Worm (Caenorhabditis elegans) whole organism, young adult: ENCODE data around the gene vrk-1.

Source experiments
- B0261.1 ChIP-seq: sonication (generic microtip); optimal IDR thresholded peaks from 2 replicates; lab custom pipeline; 2016; ENCODE audit warnings: mild to moderate bottlenecking, missing genetic modification characterization, moderate library complexity, missing compliant biosample characterization
- C17E4.6 ChIP-seq: fragments of 200-800 bp; sonication (Bioruptor generic); IDR thresholded peaks from 2 replicates; pipeline ENCODE4 v1.3.6; 2022; ENCODE audit warnings: missing genetic modification reagents, missing genetic modification characterization, missing compliant biosample characterization
- F10E7.11 ChIP-seq: sonication (generic microtip); optimal IDR thresholded peaks from 2 replicates; lab custom pipeline; 2017; ENCODE audit warnings: mild to moderate bottlenecking, missing genetic modification characterization, moderate library complexity, missing compliant biosample characterization
- F33H1.4 ChIP-seq: fragments of 200-800 bp; sonication (Bioruptor generic); IDR thresholded peaks from 2 replicates; pipeline ENCODE4 v1.3.6; 2022; ENCODE audit warnings: missing genetic modification reagents, missing genetic modification characterization, missing compliant biosample characterization
- F49E8.2 ChIP-seq: sonication (generic microtip); optimal IDR thresholded peaks from 3 replicates; lab custom pipeline; 2017; ENCODE audit warnings: missing genetic modification characterization, mild to moderate bottlenecking, missing compliant biosample characterization, antibody characterized with exemption, moderate library complexity; ENCODE audit not compliant: insufficient read depth
- F57C9.4 ChIP-seq: sonication (generic microtip); optimal IDR thresholded peaks from 2 replicates; lab custom pipeline; 2017; ENCODE audit warnings: mild to moderate bottlenecking, missing genetic modification characterization, missing compliant biosample characterization
- Y53G8AR.9 ChIP-seq: fragments of 200-800 bp; sonication (Bioruptor generic); conservative IDR thresholded peaks from 2 replicates; pipeline ENCODE4 v1.3.6; 2022; ENCODE audit warnings: missing genetic modification reagents, missing genetic modification characterization, missing compliant biosample characterization
- Y67H2A.10 ChIP-seq: fragments of 200-800 bp; sonication (Bioruptor generic); conservative IDR thresholded peaks from 2 replicates; pipeline ENCODE4 v1.3.6; 2022; ENCODE audit warnings: missing genetic modification reagents, missing genetic modification characterization, missing compliant biosample characterization
- ZK185.1 ChIP-seq: sonication (generic microtip); optimal IDR thresholded peaks from 2 replicates; lab custom pipeline; 2016; ENCODE audit warnings: mild to moderate bottlenecking, missing genetic modification characterization, missing compliant biosample characterization; ENCODE audit not compliant: poor library complexity, severe bottlenecking
- akir-1 ChIP-seq: fragments of 200-800 bp; sonication (Bioruptor generic); optimal IDR thresholded peaks from 2 replicates; lab custom pipeline; 2018; ENCODE audit warnings: mild to moderate bottlenecking, missing genetic modification characterization, moderate library complexity, missing compliant biosample characterization
- aptf-2 ChIP-seq: fragments of 200-800 bp; sonication (Bioruptor generic); conservative IDR thresholded peaks from 2 replicates; pipeline ENCODE4 v1.3.6; 2022; ENCODE audit warnings: missing genetic modification reagents, missing genetic modification characterization, missing compliant biosample characterization
- atf-7 ChIP-seq: sonication (generic microtip); optimal IDR thresholded peaks from 2 replicates; lab custom pipeline; 2017; ENCODE audit warnings: mild to moderate bottlenecking, missing genetic modification characterization, missing compliant biosample characterization
- attf-5 ChIP-seq: fragments of 200-800 bp; sonication (Bioruptor generic); optimal IDR thresholded peaks from 2 replicates; lab custom pipeline; 2018; ENCODE audit warnings: mild to moderate bottlenecking, missing genetic modification characterization, missing compliant biosample characterization
- cebp-1 ChIP-seq, 2 experiments: fragments of 200-800 bp in 1 of 2; sonication (Bioruptor generic) in 1 of 2; sonication (generic microtip) in 1 of 2; IDR thresholded peaks in 1 of 2; optimal IDR thresholded peaks in 1 of 2; 2 replicates each; pipeline versions ENCODE4 v1.3.6 to Lab custom; 2017 to 2022; ENCODE audit warnings: missing compliant biosample characterization in 2 of 2, missing genetic modification characterization in 2 of 2, mild to moderate bottlenecking in 1 of 2, missing genetic modification reagents in 1 of 2, moderate library complexity in 1 of 2
- ceh-27 ChIP-seq: fragments of 200-800 bp; sonication (Bioruptor generic); optimal IDR thresholded peaks from 2 replicates; lab custom pipeline; 2018; ENCODE audit warnings: mild to moderate bottlenecking, missing genetic modification characterization, moderate library complexity, missing compliant biosample characterization
- chd-7 ChIP-seq: sonication (generic microtip); optimal IDR thresholded peaks from 2 replicates; lab custom pipeline; 2016; ENCODE audit warnings: mild to moderate bottlenecking, missing genetic modification characterization, moderate library complexity, missing compliant biosample characterization
- dox-1 ChIP-seq: fragments of 200-800 bp; sonication (Bioruptor generic); IDR thresholded peaks from 2 replicates; pipeline ENCODE4 v1.3.6; 2022; ENCODE audit warnings: missing genetic modification reagents, missing genetic modification characterization, missing compliant biosample characterization
- egl-44 ChIP-seq: fragments of 200-800 bp; sonication (Bioruptor generic); IDR thresholded peaks from 2 replicates; pipeline ENCODE4 v1.3.6; 2022; ENCODE audit warnings: missing genetic modification reagents, missing genetic modification characterization, missing compliant biosample characterization
- ets-4 ChIP-seq: fragments of 200-800 bp; sonication (Bioruptor generic); optimal IDR thresholded peaks from 2 replicates; lab custom pipeline; 2018; ENCODE audit warnings: mild to moderate bottlenecking, missing genetic modification characterization, missing compliant biosample characterization
- lag-1 ChIP-seq: fragments of 200-800 bp; sonication (Bioruptor generic); IDR thresholded peaks from 2 replicates; pipeline ENCODE4 v1.3.6; 2022; ENCODE audit warnings: missing genetic modification reagents, missing genetic modification characterization, missing compliant biosample characterization
- let-607 ChIP-seq, 2 experiments: fragments of 200-800 bp in 1 of 2; sonication (Bioruptor generic) in 1 of 2; sonication (generic microtip) in 1 of 2; optimal IDR thresholded peaks; 2 replicates each; lab custom pipeline; 2016 to 2018; ENCODE audit warnings: mild to moderate bottlenecking in 2 of 2, missing compliant biosample characterization in 2 of 2, missing genetic modification characterization in 2 of 2, moderate library complexity in 2 of 2, missing genotype in 1 of 2
- lin-35 ChIP-seq, 3 experiments: fragments of 150-350 bp in 2 of 3; sonication (generic microtip) in 1 of 3; optimal IDR thresholded peaks; 2 replicates each; lab custom pipeline; 2014 to 2018; ENCODE audit warnings: missing biosample characterization in 3 of 3, missing genetic modification characterization in 3 of 3, missing genetic modification reagents in 3 of 3
- lir-1 ChIP-seq: fragments of 200-800 bp; sonication (Bioruptor generic); conservative IDR thresholded peaks from 2 replicates; pipeline ENCODE4 v1.3.6; 2022; ENCODE audit warnings: missing genetic modification reagents, missing genetic modification characterization, missing compliant biosample characterization
- lsy-27 ChIP-seq: sonication (generic microtip); optimal IDR thresholded peaks from 2 replicates; lab custom pipeline; 2017; ENCODE audit warnings: missing genetic modification characterization, mild to moderate bottlenecking, missing compliant biosample characterization, antibody characterized with exemption, missing genotype, borderline replicate concordance; ENCODE audit not compliant: insufficient read depth
- madf-3 ChIP-seq: fragments of 200-800 bp; sonication (Bioruptor generic); IDR thresholded peaks from 2 replicates; pipeline ENCODE4 v1.3.6; 2022; ENCODE audit warnings: missing genetic modification reagents, missing genetic modification characterization, missing compliant biosample characterization
- nfya-1 ChIP-seq: sonication (generic microtip); optimal IDR thresholded peaks from 2 replicates; lab custom pipeline; 2017; ENCODE audit warnings: antibody characterized with exemption, missing compliant biosample characterization, missing genetic modification characterization, borderline replicate concordance; ENCODE audit not compliant: insufficient read depth
- nfyb-1 ChIP-seq: fragments of 200-800 bp; sonication (Bioruptor generic); IDR thresholded peaks from 2 replicates; pipeline ENCODE4 v1.3.6; 2022; ENCODE audit warnings: missing genetic modification reagents, missing genetic modification characterization, missing compliant biosample characterization
- nhr-120 ChIP-seq: fragments of 200-800 bp; sonication (Bioruptor generic); IDR thresholded peaks from 2 replicates; pipeline ENCODE4 v1.3.6; 2022; ENCODE audit warnings: missing genetic modification characterization, missing compliant biosample characterization
- nhr-80 ChIP-seq: sonication (generic microtip); optimal IDR thresholded peaks from 2 replicates; lab custom pipeline; 2016; ENCODE audit warnings: missing genetic modification characterization, missing compliant biosample characterization
- rec-8 ChIP-seq, 2 experiments: sonication (generic microtip); optimal IDR thresholded peaks; 2 replicates each; lab custom pipeline; 2016; ENCODE audit warnings: mild to moderate bottlenecking in 2 of 2, missing genetic modification characterization in 2 of 2, missing genetic modification reagents in 2 of 2, missing genotype in 2 of 2, missing biosample characterization in 1 of 2, missing compliant biosample characterization in 1 of 2, moderate library complexity in 1 of 2
- sea-2 ChIP-seq: fragments of 200-800 bp; sonication (Bioruptor generic); IDR thresholded peaks from 2 replicates; pipeline ENCODE4 v1.3.6; 2022; ENCODE audit warnings: missing genetic modification characterization, missing compliant biosample characterization
- sptf-2 ChIP-seq: fragments of 200-800 bp; sonication (Bioruptor generic); optimal IDR thresholded peaks from 2 replicates; lab custom pipeline; 2018; ENCODE audit warnings: mild to moderate bottlenecking, missing genetic modification characterization, missing compliant biosample characterization
- tbx-9 ChIP-seq: sonication (generic microtip); optimal IDR thresholded peaks from 2 replicates; lab custom pipeline; 2016; ENCODE audit warnings: borderline replicate concordance, missing genetic modification characterization, inconsistent platforms, missing compliant biosample characterization
- tlf-1 ChIP-seq: fragments of 200-800 bp; sonication (Bioruptor generic); optimal IDR thresholded peaks from 2 replicates; lab custom pipeline; 2018; ENCODE audit warnings: mild to moderate bottlenecking, missing genetic modification characterization, missing compliant biosample characterization
- unc-130 ChIP-seq: sonication (generic microtip); optimal IDR thresholded peaks from 2 replicates; lab custom pipeline; 2016; ENCODE audit warnings: missing genetic modification reagents, missing genetic modification characterization, missing compliant biosample characterization
- unc-62 ChIP-seq: fragments of 150-350 bp; optimal IDR thresholded peaks from 2 replicates; lab custom pipeline; 2014; ENCODE audit warnings: missing biosample characterization, missing genetic modification reagents, missing genetic modification characterization
- zfh-2 ChIP-seq: fragments of 200-800 bp; sonication (Bioruptor generic); conservative IDR thresholded peaks from 2 replicates; pipeline ENCODE4 v1.3.6; 2022; ENCODE audit warnings: missing genetic modification reagents, missing genetic modification characterization, missing compliant biosample characterization
- ztf-3 ChIP-seq: fragments of 200-800 bp; sonication (Bioruptor generic); optimal IDR thresholded peaks from 2 replicates; lab custom pipeline; 2018; ENCODE audit warnings: mild to moderate bottlenecking, missing genetic modification characterization, missing compliant biosample characterization

The vrk-1 gene

DNA sequence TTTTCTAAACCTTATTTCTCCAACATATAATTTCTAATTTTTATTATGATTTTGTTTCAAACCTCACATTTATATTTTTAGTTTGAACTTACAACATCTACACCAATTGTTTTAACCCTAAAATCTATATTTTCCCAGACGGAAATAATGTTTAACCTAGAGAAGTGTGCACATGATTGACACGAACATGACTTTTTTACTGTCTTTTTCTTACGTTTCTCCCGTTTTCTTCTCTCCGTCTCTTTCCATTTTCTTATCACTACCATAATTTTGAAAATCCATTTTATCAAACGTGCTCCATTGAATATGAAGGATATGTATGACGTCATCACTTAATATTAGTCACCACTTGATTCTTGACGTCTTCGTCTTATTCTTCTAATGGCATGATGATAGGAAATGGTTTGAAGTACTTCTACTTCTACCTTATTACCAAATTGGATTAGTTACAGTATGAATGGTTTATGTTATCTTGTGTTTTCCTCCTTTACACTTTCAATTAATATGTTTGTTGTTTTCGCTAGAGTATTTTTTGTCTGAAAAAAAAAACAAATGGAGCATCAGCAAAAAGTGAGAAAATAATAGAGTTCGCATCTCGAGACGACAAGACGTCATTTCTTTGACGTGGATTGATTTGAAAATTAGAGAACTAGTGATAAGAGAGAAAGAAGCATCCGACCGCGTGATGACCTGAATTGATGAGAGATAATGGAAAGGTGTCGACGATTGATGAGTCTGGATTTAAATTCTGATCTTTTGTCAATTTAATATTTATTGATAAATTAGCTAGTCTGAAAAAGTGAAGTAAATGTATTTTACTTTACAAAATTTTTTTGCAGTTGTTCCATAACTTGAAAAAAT is 10.4 kb downstream of the vrk-1 start:
- TF ChIP-seq let-607 (tag; optimal IDR thresholded peaks at IDR 0.05; lab: Kevin White, UChicago) (peak in 1 of 2 experiments; percentile 21), B0261.1 (no peak), unc-62 (GFP tag; lab: Kevin White, UChicago) (peak; percentile 90), cebp-1 (GFP tag; IDR thresholded peaks at IDR 0.05; lab: Robert Waterston, UW) (no peak), cebp-1 (tag; optimal IDR thresholded peaks at IDR 0.05; lab: Kevin White, UChicago) (peak; percentile 25), F49E8.2 (tag; lab: Kevin White, UChicago) (no peak), attf-5 (GFP tag; lab: Kevin White, UChicago) (no peak), nhr-80 (tag; lab: Kevin White, UChicago) (peak; percentile 60), lin-35 (GFP tag; optimal IDR thresholded peaks at IDR 0.05; lab: Kevin White, UChicago) (no peak), madf-3 (GFP tag; lab: Robert Waterston, UW) (no peak), ztf-3 (no peak), atf-7 (peak; percentile 87)

DNA sequence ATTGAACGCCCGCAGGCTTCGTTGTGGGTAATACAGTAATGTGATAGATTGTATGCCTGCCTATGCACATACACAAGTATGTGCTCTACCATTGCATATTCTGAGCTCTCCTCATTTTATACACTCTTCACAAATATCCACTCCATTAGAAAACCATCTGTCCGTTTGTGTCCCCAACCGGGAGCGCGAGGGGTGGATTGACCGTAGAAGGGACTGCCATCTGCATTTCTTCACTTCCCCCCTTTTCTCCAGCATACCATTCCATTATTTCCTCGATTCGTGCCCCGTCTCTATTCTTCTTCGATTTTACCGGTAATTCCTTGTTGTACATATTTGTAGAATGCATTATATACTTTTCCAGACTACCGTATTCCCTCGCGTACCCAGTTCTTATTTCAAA is 11.4 kb downstream of the vrk-1 start:
- TF ChIP-seq dox-1 (0 out of 2 replicates have a peak, but pooled peaks have one; percentile 6), F33H1.4 (GFP tag; lab: Robert Waterston, UW) (no peak), ceh-27 (GFP tag; lab: Kevin White, UChicago) (no peak), F57C9.4 (tag; lab: Kevin White, UChicago) (no peak), chd-7 (peak; percentile 12), lag-1 (GFP tag; lab: Robert Waterston, UW) (no peak), sptf-2 (GFP tag; lab: Kevin White, UChicago) (no peak), C17E4.6 (GFP tag; lab: Robert Waterston, UW) (no peak), let-607 (tag; optimal IDR thresholded peaks at IDR 0.05; lab: Kevin White, UChicago) (no peak), nfya-1 (tag; lab: Kevin White, UChicago) (no peak), akir-1 (no peak), tbx-9 (tag; lab: Kevin White, UChicago) (no peak)
- TF ChIP-seq, all 124 proteins: peak for 2

DNA sequence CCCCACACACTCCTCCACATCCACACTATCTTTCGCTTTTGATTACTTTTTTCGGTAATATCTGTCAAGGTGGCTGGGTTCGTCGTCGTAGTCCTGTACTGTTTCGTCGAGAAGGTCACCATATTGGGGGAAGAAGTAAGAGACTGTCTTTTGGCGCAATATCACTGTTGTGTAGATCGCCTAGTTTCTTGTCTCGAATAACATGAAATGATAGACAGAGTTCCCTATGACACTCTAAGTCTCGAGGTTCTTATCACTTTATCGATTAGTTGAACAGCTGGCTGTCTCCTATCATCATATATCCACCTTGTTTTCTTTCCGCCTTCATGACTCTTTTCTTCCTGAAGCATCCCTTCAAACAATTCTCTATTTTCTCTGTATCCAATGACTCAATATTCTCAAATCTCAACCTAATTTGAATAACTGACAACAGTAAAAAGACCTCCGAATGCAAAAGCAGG is 12.2 kb downstream of the vrk-1 start:
- TF ChIP-seq Y67H2A.10 (GFP tag; lab: Robert Waterston, UW) (no peak), cebp-1 (GFP tag; IDR thresholded peaks at IDR 0.05; lab: Robert Waterston, UW) (no peak), cebp-1 (tag; optimal IDR thresholded peaks at IDR 0.05; lab: Kevin White, UChicago) (peak; percentile 7), sea-2 (GFP tag; lab: Robert Waterston, UW) (no peak), aptf-2 (GFP tag; lab: Robert Waterston, UW) (0 out of 2 replicates have a peak, but pooled peaks have one; percentile 19)
- TF ChIP-seq, all 124 proteins: peak for 2

DNA sequence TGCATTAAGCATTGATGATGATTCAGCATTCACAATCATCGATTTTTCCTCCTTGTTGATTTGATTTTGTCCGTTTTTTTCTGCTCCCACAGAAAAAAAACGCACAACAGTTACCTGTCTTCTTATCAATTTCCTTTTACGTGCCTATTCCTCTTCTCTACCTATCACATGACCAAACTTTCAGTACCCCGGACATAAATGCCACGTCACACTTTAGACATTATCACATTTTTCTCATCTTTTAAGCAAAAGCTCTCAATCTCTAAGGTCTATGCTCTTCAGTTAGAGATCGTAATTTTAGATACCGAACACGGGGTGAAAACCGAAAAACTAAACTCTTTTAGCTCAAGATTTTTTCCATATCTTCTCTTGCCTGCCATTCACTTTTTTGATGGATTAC is 14.2 kb downstream of the vrk-1 start:
- no peak for TF ChIP-seq Y53G8AR.9 (GFP tag; lab: Robert Waterston, UW)
- TF ChIP-seq rec-8 (tag; optimal IDR thresholded peaks at IDR 0.05; lab: Kevin White, UChicago): no peak
- TF ChIP-seq unc-130 (GFP tag; lab: Kevin White, UChicago): no peak
- peak; percentile 22 for TF ChIP-seq ets-4 (GFP tag; lab: Kevin White, UChicago)
- TF ChIP-seq lsy-27 (tag; lab: Kevin White, UChicago): no peak
- TF ChIP-seq lir-1: no peak
- no peak for TF ChIP-seq madf-3 (GFP tag; lab: Robert Waterston, UW)
- peak; percentile 19 for TF ChIP-seq attf-5 (GFP tag; lab: Kevin White, UChicago)
- no peak for TF ChIP-seq ZK185.1 (tag; lab: Kevin White, UChicago)
- peak; percentile 0 for TF ChIP-seq tlf-1 (GFP tag; lab: Kevin White, UChicago)
- peak; percentile 23 for TF ChIP-seq atf-7
- no peak for TF ChIP-seq aptf-2 (GFP tag; lab: Robert Waterston, UW)
- TF ChIP-seq chd-7: peak; percentile 30
- peak; percentile 70; the same call in 1 of the 2 replicates for TF ChIP-seq egl-44
- TF ChIP-seq Y67H2A.10 (GFP tag; lab: Robert Waterston, UW): no peak
- TF ChIP-seq nfyb-1: 0 out of 2 replicates have a peak, but pooled peaks have one; percentile 8
- TF ChIP-seq unc-62 (GFP tag; lab: Kevin White, UChicago): peak; percentile 58
- no peak for TF ChIP-seq nhr-120 (GFP tag; lab: Robert Waterston, UW)
- TF ChIP-seq F10E7.11 (tag; lab: Kevin White, UChicago): no peak
- no peak for TF ChIP-seq zfh-2 (GFP tag; lab: Robert Waterston, UW)
